Worm (Caenorhabditis elegans) whole organism, L4 larva: ENCODE measurements around the gene srx-117.

ENCODE experiments used
- F26F4.8 ChIP-seq: fragments of 200-800 bp; sonication (Bioruptor generic); conservative IDR thresholded peaks from 2 replicates; pipeline ENCODE4 v1.3.6; 2022; ENCODE audit warnings: missing genetic modification characterization, missing compliant biosample characterization
- F49E8.2 ChIP-seq: sonication (generic microtip); optimal IDR thresholded peaks from 2 replicates; lab custom pipeline; 2016; ENCODE audit warnings: missing compliant biosample characterization, mild to moderate bottlenecking, missing genetic modification characterization, borderline replicate concordance
- R02D3.7 ChIP-seq: fragments of 150-350 bp; sonication (generic microtip); optimal IDR thresholded peaks from 3 replicates; lab custom pipeline; 2014; ENCODE audit warnings: missing biosample characterization, missing genetic modification characterization
- Y105C5A.15 ChIP-seq: fragments of 200-800 bp; sonication (Bioruptor generic); IDR thresholded peaks from 2 replicates; pipeline ENCODE4 v1.3.6; 2022; ENCODE audit warnings: missing genetic modification characterization, missing compliant biosample characterization
- Y75B8A.6 ChIP-seq: fragments of 200-800 bp; sonication (Bioruptor generic); IDR thresholded peaks from 2 replicates; pipeline ENCODE4 v1.3.6; 2022; ENCODE audit warnings: missing genetic modification reagents, missing genetic modification characterization, missing compliant biosample characterization
- ZK546.5 ChIP-seq, 2 experiments: sonication (generic microtip); optimal IDR thresholded peaks; 2 replicates each; lab custom pipeline; 2017; ENCODE audit warnings: missing biosample characterization in 2 of 2, missing genetic modification characterization in 2 of 2
- ama-1 ChIP-seq: fragments of 150-350 bp; optimal IDR thresholded peaks from 2 replicates; lab custom pipeline; 2014; ENCODE audit warnings: inconsistent platforms, mixed read lengths
- arid-1 ChIP-seq: fragments of 200-800 bp; sonication (Bioruptor generic); conservative IDR thresholded peaks from 2 replicates; pipeline ENCODE4 v1.3.6; 2022; ENCODE audit warnings: missing genetic modification reagents, missing genetic modification characterization, missing compliant biosample characterization
- ceh-32 ChIP-seq: sonication (generic microtip); optimal IDR thresholded peaks from 2 replicates; lab custom pipeline; 2016; ENCODE audit warnings: mild to moderate bottlenecking, missing genetic modification characterization, missing compliant biosample characterization; ENCODE audit not compliant: poor library complexity
- ceh-82 ChIP-seq: sonication (generic microtip); optimal IDR thresholded peaks from 2 replicates; lab custom pipeline; 2017; ENCODE audit warnings: missing biosample characterization, missing genetic modification characterization
- ctbp-1 ChIP-seq: fragments of 200-800 bp; sonication (Bioruptor generic); IDR thresholded peaks from 2 replicates; pipeline ENCODE4 v1.3.6; 2022; ENCODE audit warnings: missing genetic modification reagents, missing genetic modification characterization, missing compliant biosample characterization
- daf-16 ChIP-seq, 3 experiments: sonication (generic microtip); optimal IDR thresholded peaks; 2 replicates each; lab custom pipeline; 2016 to 2017; ENCODE audit warnings: missing genetic modification characterization in 3 of 3, missing genetic modification reagents in 3 of 3, mild to moderate bottlenecking in 2 of 3, missing compliant biosample characterization in 2 of 3, missing biosample characterization in 1 of 3, moderate library complexity in 1 of 3
- daf-19 ChIP-seq: fragments of 200-800 bp; sonication (Bioruptor generic); conservative IDR thresholded peaks from 2 replicates; pipeline ENCODE4 v1.3.6; 2022; ENCODE audit warnings: missing genetic modification characterization, missing compliant biosample characterization
- daf-8 ChIP-seq: fragments of 200-800 bp; sonication (Bioruptor generic); IDR thresholded peaks from 2 replicates; pipeline ENCODE4 v1.3.6; 2022; ENCODE audit warnings: missing genetic modification characterization, missing compliant biosample characterization
- dmd-6 ChIP-seq: fragments of 200-800 bp; sonication (Bioruptor generic); IDR thresholded peaks from 2 replicates; pipeline ENCODE4 v1.3.6; 2022; ENCODE audit warnings: missing genetic modification reagents, missing genetic modification characterization, missing compliant biosample characterization
- dve-1 ChIP-seq: sonication (generic microtip); optimal IDR thresholded peaks from 2 replicates; lab custom pipeline; 2017; ENCODE audit warnings: antibody characterized with exemption, mild to moderate bottlenecking, missing genetic modification characterization, missing compliant biosample characterization; ENCODE audit not compliant: insufficient read depth
- fkh-10 ChIP-seq: fragments of 150-350 bp; optimal IDR thresholded peaks from 2 replicates; lab custom pipeline; 2014; ENCODE audit warnings: missing biosample characterization, missing genetic modification reagents, missing genetic modification characterization
- hlh-30 ChIP-seq: sonication (generic microtip); optimal IDR thresholded peaks from 2 replicates; lab custom pipeline; 2017; ENCODE audit warnings: antibody characterized with exemption, mild to moderate bottlenecking, missing genetic modification characterization, missing compliant biosample characterization; ENCODE audit not compliant: insufficient read depth
- lin-38 ChIP-seq: fragments of 200-800 bp; sonication (Bioruptor generic); IDR thresholded peaks from 2 replicates; pipeline ENCODE4 v1.3.6; 2022; ENCODE audit warnings: missing genetic modification reagents, missing genetic modification characterization, missing compliant biosample characterization
- madf-5 ChIP-seq, 2 experiments: fragments of 200-800 bp; sonication (Bioruptor generic); IDR thresholded peaks; 2 replicates each; pipeline ENCODE4 v1.3.6; 2022; ENCODE audit warnings: missing compliant biosample characterization in 2 of 2, missing genetic modification characterization in 2 of 2
- madf-9 ChIP-seq: fragments of 200-800 bp; sonication (Bioruptor generic); conservative IDR thresholded peaks from 2 replicates; pipeline ENCODE4 v1.3.6; 2022; ENCODE audit warnings: missing genetic modification reagents, missing genetic modification characterization, missing compliant biosample characterization
- mdl-1 ChIP-seq, 2 experiments: fragments of 150-350 bp in 1 of 2; sonication (generic microtip) in 1 of 2; optimal IDR thresholded peaks; 2 replicates each; lab custom pipeline; 2014 to 2017; ENCODE audit warnings: missing biosample characterization in 2 of 2, missing genetic modification characterization in 2 of 2
- mdt-29 ChIP-seq: fragments of 200-800 bp; sonication (Bioruptor generic); IDR thresholded peaks from 2 replicates; pipeline ENCODE4 v1.3.6; 2022; ENCODE audit warnings: missing genetic modification reagents, missing genetic modification characterization, missing compliant biosample characterization
- mep-1 ChIP-seq: fragments of 150-350 bp; sonication (generic microtip); optimal IDR thresholded peaks from 3 replicates; lab custom pipeline; 2014; ENCODE audit warnings: missing biosample characterization, missing genetic modification characterization
- mes-2 ChIP-seq: sonication (generic microtip); optimal IDR thresholded peaks from 2 replicates; lab custom pipeline; 2016; ENCODE audit warnings: missing genotype, mild to moderate bottlenecking, missing genetic modification characterization, missing compliant biosample characterization; ENCODE audit not compliant: poor library complexity, severe bottlenecking
- mxl-2 ChIP-seq: fragments of 200-800 bp; sonication (Bioruptor generic); conservative IDR thresholded peaks from 2 replicates; pipeline ENCODE4 v1.3.6; 2022; ENCODE audit warnings: missing genetic modification reagents, missing genetic modification characterization, missing compliant biosample characterization
- mxl-3 ChIP-seq: fragments of 200-800 bp; sonication (Bioruptor generic); optimal IDR thresholded peaks from 2 replicates; lab custom pipeline; 2018; ENCODE audit warnings: mild to moderate bottlenecking, missing genetic modification characterization, missing compliant biosample characterization
- nhr-10 ChIP-seq: fragments of 150-350 bp; optimal IDR thresholded peaks from 2 replicates; lab custom pipeline; 2014; ENCODE audit warnings: missing biosample characterization, missing genetic modification characterization
- nhr-28 ChIP-seq: fragments of 150-350 bp; optimal IDR thresholded peaks from 2 replicates; lab custom pipeline; 2014; ENCODE audit warnings: missing biosample characterization, missing genetic modification characterization
- nhr-41 ChIP-seq: fragments of 200-800 bp; sonication (Bioruptor generic); IDR thresholded peaks from 2 replicates; pipeline ENCODE4 v1.3.6; 2022; ENCODE audit warnings: missing genetic modification reagents, missing genetic modification characterization, missing compliant biosample characterization
- nhr-48 ChIP-seq: sonication (generic microtip); optimal IDR thresholded peaks from 2 replicates; lab custom pipeline; 2016; ENCODE audit warnings: mild to moderate bottlenecking, missing genetic modification characterization, missing compliant biosample characterization
- nhr-6 ChIP-seq: fragments of 150-350 bp; optimal IDR thresholded peaks from 2 replicates; lab custom pipeline; 2014; ENCODE audit warnings: missing biosample characterization, missing genetic modification characterization
- nhr-76 ChIP-seq: fragments of 150-350 bp; optimal IDR thresholded peaks from 2 replicates; lab custom pipeline; 2014; ENCODE audit warnings: missing biosample characterization, missing genetic modification characterization
- php-3 ChIP-seq: fragments of 200-800 bp; sonication (Bioruptor generic); IDR thresholded peaks from 2 replicates; pipeline ENCODE4 v1.3.6; 2022; ENCODE audit warnings: missing genetic modification reagents, missing genetic modification characterization, missing compliant biosample characterization
- rbr-2 ChIP-seq: sonication (generic microtip); optimal IDR thresholded peaks from 2 replicates; lab custom pipeline; 2016; ENCODE audit warnings: missing genotype, missing genetic modification characterization, missing compliant biosample characterization
- skn-1 ChIP-seq: fragments of 150-350 bp; optimal IDR thresholded peaks from 2 replicates; lab custom pipeline; 2014; ENCODE audit warnings: missing biosample characterization, missing genetic modification characterization
- spr-1 ChIP-seq: sonication (generic microtip); optimal IDR thresholded peaks from 2 replicates; lab custom pipeline; 2016; ENCODE audit warnings: mild to moderate bottlenecking, missing genetic modification characterization, missing compliant biosample characterization
- unc-130 ChIP-seq: sonication (generic microtip); optimal IDR thresholded peaks from 2 replicates; lab custom pipeline; 2016; ENCODE audit warnings: missing genetic modification reagents, missing genetic modification characterization, missing compliant biosample characterization
- vab-7 ChIP-seq: fragments of 200-800 bp; sonication (Bioruptor generic); IDR thresholded peaks from 2 replicates; pipeline ENCODE4 v1.3.6; 2022; ENCODE audit warnings: missing genetic modification reagents, missing genetic modification characterization, missing compliant biosample characterization
- zfp-2 ChIP-seq: sonication (generic microtip); optimal IDR thresholded peaks from 2 replicates; lab custom pipeline; 2016; ENCODE audit warnings: mild to moderate bottlenecking, missing genetic modification characterization, missing compliant biosample characterization
- zip-11 ChIP-seq: fragments of 200-800 bp; sonication (Bioruptor generic); IDR thresholded peaks from 2 replicates; pipeline ENCODE4 v1.3.6; 2022; ENCODE audit warnings: missing genetic modification characterization, missing compliant biosample characterization

The srx-117 gene

DNA sequence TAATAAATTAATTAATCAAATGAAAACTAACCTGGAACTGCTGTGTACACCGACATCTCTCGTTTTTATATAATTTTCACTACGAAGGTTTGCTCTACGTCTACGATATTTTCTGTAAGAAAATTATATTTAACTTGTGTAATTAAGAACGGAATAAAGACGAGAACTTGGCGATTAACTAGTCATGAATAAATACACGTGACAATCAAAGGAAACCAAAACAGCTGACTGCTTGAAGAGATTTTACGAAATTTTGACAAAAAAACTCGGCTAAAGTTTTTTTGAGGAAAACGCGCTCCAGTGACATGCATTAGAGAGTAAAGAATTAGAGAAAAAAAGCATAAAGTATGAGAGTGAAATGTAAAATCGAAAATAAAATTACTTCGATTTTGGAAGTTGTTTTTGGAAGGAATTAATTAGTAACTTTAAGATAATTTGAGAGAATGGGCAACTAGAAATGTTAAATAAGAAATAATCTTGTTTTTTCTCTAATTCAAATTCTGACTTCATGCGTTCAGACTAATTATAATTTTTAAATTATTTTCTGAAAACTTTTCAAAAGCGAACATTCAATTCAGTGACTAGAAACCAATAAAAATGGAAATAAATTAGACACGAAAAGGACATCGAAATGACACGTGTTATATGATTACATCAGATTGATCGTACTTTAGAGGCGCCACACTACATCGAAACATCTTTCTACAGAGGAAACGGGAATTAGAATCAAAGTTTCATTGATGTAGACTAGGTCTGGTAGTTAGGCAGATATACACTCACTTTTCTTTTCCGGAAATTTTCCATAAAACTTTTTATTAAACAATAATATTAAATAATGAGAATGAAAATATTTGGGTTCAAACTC is 43.1 kb downstream of the srx-117 start, which contains the start of gene F25B4.7 (continued):
- TF ChIP-seq nhr-6 (tag; lab: Kevin White, UChicago) (no peak), mdl-1 (tag; optimal IDR thresholded peaks at IDR 0.05; lab: Kevin White, UChicago) (peak in 1 of 2 experiments; percentile 64), R02D3.7 (tag; lab: Kevin White, UChicago) (no peak), nhr-10 (tag; lab: Kevin White, UChicago) (no peak), rbr-2 (tag; lab: Kevin White, UChicago) (no peak), vab-7 (GFP tag; lab: Robert Waterston, UW) (no peak), spr-1 (tag; lab: Kevin White, UChicago) (no peak), hlh-30 (tag; lab: Kevin White, UChicago) (peak; percentile 50), nhr-76 (tag; lab: Kevin White, UChicago) (no peak), mes-2 (tag; lab: Kevin White, UChicago) (peak; percentile 31), mxl-2 (GFP tag; lab: Robert Waterston, UW) (no peak), daf-19 (GFP tag; lab: Robert Waterston, UW) (no peak), daf-16 (GFP tag; optimal IDR thresholded peaks at IDR 0.05; lab: Kevin White, UChicago) (no peak), daf-16 (tag; optimal IDR thresholded peaks at IDR 0.05; lab: Kevin White, UChicago) (peak; percentile 21), ceh-82 (tag; lab: Kevin White, UChicago) (no peak), ceh-32 (tag; lab: Kevin White, UChicago) (no peak), unc-130 (GFP tag; lab: Kevin White, UChicago) (no peak), zip-11 (GFP tag; lab: Robert Waterston, UW) (no peak), ama-1 (lab: Kevin White, UChicago) (no peak), skn-1 (tag; lab: Kevin White, UChicago) (no peak), F26F4.8 (no peak), daf-8 (GFP tag; lab: Robert Waterston, UW) (no peak), php-3 (GFP tag; lab: Robert Waterston, UW) (no peak), madf-9 (GFP tag; lab: Robert Waterston, UW) (no peak), lin-38 (GFP tag; lab: Robert Waterston, UW) (peak; percentile 45), dmd-6 (0 out of 2 replicates have a peak, but pooled peaks have one; percentile 27), Y75B8A.6 (no peak), arid-1 (GFP tag; lab: Robert Waterston, UW) (no peak), ZK546.5 (tag; optimal IDR thresholded peaks at IDR 0.05; lab: Kevin White, UChicago) (no peak), zfp-2 (tag; lab: Kevin White, UChicago) (no peak), nhr-48 (tag; lab: Kevin White, UChicago) (no peak), Y105C5A.15 (GFP tag; lab: Robert Waterston, UW) (no peak), F49E8.2 (tag; lab: Kevin White, UChicago) (no peak), mdt-29 (GFP tag; lab: Robert Waterston, UW) (no peak), ctbp-1 (GFP tag; lab: Robert Waterston, UW) (no peak), madf-5 (GFP tag; IDR thresholded peaks at IDR 0.05; lab: Robert Waterston, UW) (no peak), fkh-10 (GFP tag; lab: Kevin White, UChicago) (no peak), dve-1 (no peak), nhr-28 (tag; lab: Kevin White, UChicago) (peak; percentile 55), mxl-3 (GFP tag; lab: Kevin White, UChicago) (peak; percentile 44), mep-1 (tag; lab: Kevin White, UChicago) (no peak), nhr-41 (GFP tag; lab: Robert Waterston, UW) (no peak)
